Fruit fly (Drosophila melanogaster): ENCODE measurements around the gene tnc.
A peak's percentile ranks its signal among the peaks of the same experiment; 100 is the strongest.

The tnc gene

DNA sequence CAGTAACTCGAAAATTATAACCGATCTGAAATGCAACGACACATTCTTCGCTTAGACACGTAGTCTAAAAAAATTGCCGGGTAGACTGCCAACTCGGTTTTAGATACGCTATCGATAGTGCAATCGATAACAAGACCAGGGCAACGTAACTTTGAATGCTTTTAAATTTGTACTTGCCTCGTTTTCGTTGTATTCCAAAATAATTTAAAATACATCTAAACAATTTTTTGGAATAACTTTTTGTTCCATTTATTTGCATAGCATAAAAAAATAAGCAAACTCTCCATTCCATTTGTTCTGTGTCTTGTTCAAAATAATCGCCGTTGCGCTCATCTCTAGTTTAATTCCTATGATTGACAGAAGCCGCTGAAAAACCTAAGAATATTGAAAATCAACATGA, 85.4 kb downstream of the tnc start, which contains the start of the genes Stt3B and CG11839 (continued):
- TF ChIP-seq CG2875 (GFP tag; optimal IDR thresholded peaks at IDR 0.05) (no peak), CG10366 (GFP tag; IDR thresholded peaks at IDR 0.05) (no peak), CG12071 (GFP tag; optimal IDR thresholded peaks at IDR 0.05) (no peak), salm (tag; optimal IDR thresholded peaks at IDR 0.05) (peak; percentile 3), ap (GFP tag; IDR thresholded peaks at IDR 0.05) (no peak), Hr3 (GFP tag; optimal IDR thresholded peaks at IDR 0.05) (peak; percentile 78), Eip74EF (GFP tag; optimal IDR thresholded peaks at IDR 0.05) (no peak), cg (GFP tag; optimal IDR thresholded peaks at IDR 0.05) (no peak), ham (GFP tag; IDR thresholded peaks at IDR 0.05) (no peak), dm (GFP tag; optimal IDR thresholded peaks at IDR 0.05) (peak; percentile 58), CG7839 (tag; optimal IDR thresholded peaks at IDR 0.05) (no peak), dpn (GFP tag; optimal IDR thresholded peaks at IDR 0.05) (peak; percentile 80 to 82), CG12155 (GFP tag; optimal IDR thresholded peaks at IDR 0.05) (peak; percentile 79), CG3163 (GFP tag; optimal IDR thresholded peaks at IDR 0.05) (peak; percentile 68), pita (GFP tag; optimal IDR thresholded peaks at IDR 0.05) (no peak), Gsc (GFP tag; IDR thresholded peaks at IDR 0.05) (no peak), ttk (GFP tag; IDR thresholded peaks at IDR 0.05) (0 out of 2 replicates have a peak, but pooled peaks have one; percentile 6), Hand (GFP tag; optimal IDR thresholded peaks at IDR 0.05) (no peak), CTCF (GFP tag; optimal IDR thresholded peaks at IDR 0.05) (no peak), CG3995 (GFP tag; optimal IDR thresholded peaks at IDR 0.05) (peak; percentile 4), CG1832 (GFP tag; optimal IDR thresholded peaks at IDR 0.05) (no peak), CG4820 (GFP tag; optimal IDR thresholded peaks at IDR 0.05) (peak; percentile 66), ems (GFP tag; optimal IDR thresholded peaks at IDR 0.05) (peak; percentile 82), CG10321 (GFP tag; IDR thresholded peaks at IDR 0.05) (no peak), CG18764 (GFP tag; optimal IDR thresholded peaks at IDR 0.05) (peak; percentile 60), CG2202 (tag; optimal IDR thresholded peaks at IDR 0.05) (peak; percentile 37), ranshi (GFP tag; IDR thresholded peaks at IDR 0.05) (no peak), CG11085 (GFP tag; IDR thresholded peaks at IDR 0.05) (no peak), Dp (GFP tag; optimal IDR thresholded peaks at IDR 0.05) (peak; percentile 44), zen (tag; optimal IDR thresholded peaks at IDR 0.05) (peak; percentile 48), Sry-β (GFP tag; optimal IDR thresholded peaks at IDR 0.05) (peak; percentile 31), CG4617 (GFP tag; optimal IDR thresholded peaks at IDR 0.05; ENCODE audit: borderline replicate concordance) (peak; percentile 94), CG11695 (GFP tag; IDR thresholded peaks at IDR 0.05) (no peak), gro (GFP tag; optimal IDR thresholded peaks at IDR 0.05) (peak; percentile 79), mirr (GFP tag; optimal IDR thresholded peaks at IDR 0.05) (no peak), CG14014 (GFP tag; IDR thresholded peaks at IDR 0.05) (peak; percentile 65), CG14965 (GFP tag; optimal IDR thresholded peaks at IDR 0.05; ENCODE audit: borderline replicate concordance) (no peak), chinmo (GFP tag; IDR thresholded peaks at IDR 0.05; ENCODE audit: partially characterized antibody) (peak; percentile 64; the same call in 2 of the 4 replicates), D19B (GFP tag; optimal IDR thresholded peaks at IDR 0.05) (peak; percentile 32), CG7928 (GFP tag; optimal IDR thresholded peaks at IDR 0.05) (peak; percentile 91), ara (GFP tag; IDR thresholded peaks at IDR 0.05) (no peak; the same call in 1 of the 2 replicates), br (optimal IDR thresholded peaks at IDR 0.05) (no peak), NC2α (GFP tag; optimal IDR thresholded peaks at IDR 0.05) (no peak), Doc3 (GFP tag; IDR thresholded peaks at IDR 0.05; ENCODE audit: partially characterized antibody) (peak; percentile 94), so (GFP tag; IDR thresholded peaks at IDR 0.05) (peak; percentile 25; the same call in 1 of the 3 replicates), crc (GFP tag; optimal IDR thresholded peaks at IDR 0.05) (peak; percentile 74), CG17829 (tag; optimal IDR thresholded peaks at IDR 0.05) (peak; percentile 72), Elba2 (GFP tag; optimal IDR thresholded peaks at IDR 0.05) (peak; percentile 24), chn (GFP tag; optimal IDR thresholded peaks at IDR 0.05) (peak; percentile 75), hkb (optimal IDR thresholded peaks at IDR 0.05) (no peak), hkb (GFP tag; IDR thresholded peaks at IDR 0.05) (peak; percentile 67), CG43689 (GFP tag; IDR thresholded peaks at IDR 0.05) (no peak), ab (GFP tag; optimal IDR thresholded peaks at IDR 0.05) (no peak)
